Worm (Caenorhabditis elegans) whole organism, L1 larva: ENCODE data around the gene col-116.

Experiments
- C04F5.9 ChIP-seq: sonication (generic microtip); optimal IDR thresholded peaks from 2 replicates; lab custom pipeline; 2016; ENCODE audit warnings: missing genetic modification characterization, missing compliant biosample characterization
- C16A3.4 ChIP-seq: fragments of 150-350 bp; optimal IDR thresholded peaks from 2 replicates; lab custom pipeline; 2014; ENCODE audit warnings: missing biosample characterization, missing genetic modification characterization
- C34B4.2 ChIP-seq: sonication (generic microtip); optimal IDR thresholded peaks from 2 replicates; lab custom pipeline; 2017; ENCODE audit warnings: mild to moderate bottlenecking, missing genetic modification characterization, missing compliant biosample characterization
- Y116A8C.19 ChIP-seq: sonication (generic microtip); optimal IDR thresholded peaks from 2 replicates; lab custom pipeline; 2016; ENCODE audit warnings: missing compliant biosample characterization, missing genetic modification characterization, borderline replicate concordance
- alr-1 ChIP-seq: fragments of 200-800 bp; sonication (Bioruptor generic); optimal IDR thresholded peaks from 2 replicates; lab custom pipeline; 2018; ENCODE audit warnings: borderline replicate concordance, mild to moderate bottlenecking, missing genetic modification characterization, missing compliant biosample characterization
- aly-2 ChIP-seq: fragments of 150-350 bp; optimal IDR thresholded peaks from 2 replicates; lab custom pipeline; 2014; ENCODE audit warnings: missing biosample characterization, missing genetic modification characterization
- ceh-90 ChIP-seq: sonication (generic microtip); optimal IDR thresholded peaks from 2 replicates; lab custom pipeline; 2016; ENCODE audit warnings: missing genetic modification characterization, missing compliant biosample characterization
- ces-1 ChIP-seq: fragments of 150-350 bp; optimal IDR thresholded peaks from 2 replicates; lab custom pipeline; 2014; ENCODE audit warnings: missing biosample characterization, missing genetic modification reagents, missing genetic modification characterization
- dpl-1 ChIP-seq, 3 experiments: fragments of 150-350 bp in 2 of 3; sonication (generic microtip) in 1 of 3; optimal IDR thresholded peaks; 2 replicates each; lab custom pipeline; 2014 to 2017; ENCODE audit warnings: missing biosample characterization in 3 of 3, missing genetic modification characterization in 3 of 3, missing genetic modification reagents in 3 of 3
- efl-3 ChIP-seq: fragments of 200-800 bp; sonication (Bioruptor generic); optimal IDR thresholded peaks from 2 replicates; lab custom pipeline; 2018; ENCODE audit warnings: mild to moderate bottlenecking, missing genetic modification characterization, missing compliant biosample characterization
- egl-13 ChIP-seq: sonication (generic microtip); optimal IDR thresholded peaks from 2 replicates; lab custom pipeline; 2016; ENCODE audit warnings: missing genotype, missing genetic modification reagents, missing genetic modification characterization, missing compliant biosample characterization
- egl-27 ChIP-seq, 2 experiments: fragments of 150-350 bp in 1 of 2; sonication (generic microtip); optimal IDR thresholded peaks; 3 replicates each; lab custom pipeline; 2017 to 2018; ENCODE audit warnings: missing biosample characterization in 2 of 2, missing genetic modification characterization in 2 of 2, missing genetic modification reagents in 2 of 2
- elt-2 ChIP-seq: sonication (generic microtip); optimal IDR thresholded peaks from 2 replicates; lab custom pipeline; 2016; ENCODE audit warnings: missing genetic modification characterization, mild to moderate bottlenecking, inconsistent platforms, missing compliant biosample characterization, missing genetic modification reagents
- elt-3 ChIP-seq, 6 experiments: fragments of 150-350 bp in 1 of 6; sonication (generic microtip); optimal IDR thresholded peaks; 2 replicates each; lab custom pipeline; 2017 to 2018; ENCODE audit warnings: missing biosample characterization in 6 of 6, missing genetic modification characterization in 6 of 6, inconsistent platforms in 1 of 6
- fkh-4 ChIP-seq: sonication (generic microtip); optimal IDR thresholded peaks from 2 replicates; lab custom pipeline; 2016; ENCODE audit warnings: missing compliant biosample characterization, missing genetic modification characterization, borderline replicate concordance
- hlh-17 ChIP-seq: fragments of 200-800 bp; sonication (Bioruptor generic); optimal IDR thresholded peaks from 2 replicates; lab custom pipeline; 2018; ENCODE audit warnings: missing genetic modification characterization, mild to moderate bottlenecking, missing compliant biosample characterization, moderate library complexity, borderline replicate concordance
- irx-1 ChIP-seq: sonication (generic microtip); optimal IDR thresholded peaks from 2 replicates; lab custom pipeline; 2016; ENCODE audit warnings: missing genetic modification characterization, missing compliant biosample characterization
- isw-1 ChIP-seq: fragments of 200-800 bp; sonication (Bioruptor generic); IDR thresholded peaks from 2 replicates; pipeline ENCODE4 v1.3.6; 2022; ENCODE audit warnings: missing genetic modification characterization, missing compliant biosample characterization
- lin-14 ChIP-seq: fragments of 200-800 bp; sonication (Bioruptor generic); optimal IDR thresholded peaks from 2 replicates; lab custom pipeline; 2018; ENCODE audit warnings: mild to moderate bottlenecking, missing genetic modification characterization, moderate library complexity, missing compliant biosample characterization
- lin-35 ChIP-seq, 2 experiments: fragments of 150-350 bp; optimal IDR thresholded peaks; 2 replicates each; lab custom pipeline; 2014; ENCODE audit warnings: missing biosample characterization in 2 of 2, missing genetic modification characterization in 2 of 2, missing genetic modification reagents in 2 of 2
- lsy-2 ChIP-seq, 2 experiments: fragments of 150-350 bp; optimal IDR thresholded peaks; 2 replicates each; lab custom pipeline; 2014; ENCODE audit warnings: missing biosample characterization in 2 of 2, missing genetic modification characterization in 2 of 2
- mef-2 ChIP-seq: fragments of 150-350 bp; optimal IDR thresholded peaks from 2 replicates; lab custom pipeline; 2014; ENCODE audit warnings: missing biosample characterization, missing genetic modification characterization
- mep-1 ChIP-seq: fragments of 150-350 bp; optimal IDR thresholded peaks from 2 replicates; lab custom pipeline; 2014; ENCODE audit warnings: missing biosample characterization, missing genetic modification characterization
- nhr-20 ChIP-seq: sonication (generic microtip); optimal IDR thresholded peaks from 2 replicates; lab custom pipeline; 2016; ENCODE audit warnings: mild to moderate bottlenecking, missing genetic modification characterization, missing compliant biosample characterization
- nhr-47 ChIP-seq: sonication (generic microtip); optimal IDR thresholded peaks from 2 replicates; lab custom pipeline; 2016; ENCODE audit warnings: mild to moderate bottlenecking, missing genetic modification characterization, moderate library complexity, missing compliant biosample characterization
- nhr-84 ChIP-seq: sonication (generic microtip); optimal IDR thresholded peaks from 2 replicates; lab custom pipeline; 2017; ENCODE audit warnings: missing biosample characterization, missing genetic modification characterization
- nhr-90 ChIP-seq: sonication (generic microtip); optimal IDR thresholded peaks from 2 replicates; lab custom pipeline; 2016; ENCODE audit warnings: mild to moderate bottlenecking, missing genetic modification characterization, missing compliant biosample characterization; ENCODE audit not compliant: poor library complexity
- skn-1 ChIP-seq: fragments of 150-350 bp; optimal IDR thresholded peaks from 2 replicates; lab custom pipeline; 2014; ENCODE audit warnings: missing biosample characterization, missing genetic modification characterization
- snu-23 ChIP-seq: sonication (generic microtip); optimal IDR thresholded peaks from 2 replicates; lab custom pipeline; 2016; ENCODE audit warnings: missing genetic modification characterization, missing compliant biosample characterization
- sox-4 ChIP-seq: sonication (generic microtip); optimal IDR thresholded peaks from 2 replicates; lab custom pipeline; 2016; ENCODE audit warnings: missing genetic modification characterization, missing compliant biosample characterization
- sptf-1 ChIP-seq: fragments of 150-350 bp; optimal IDR thresholded peaks from 2 replicates; lab custom pipeline; 2014; ENCODE audit warnings: missing biosample characterization, missing genetic modification characterization
- swsn-7 ChIP-seq: sonication (generic microtip); optimal IDR thresholded peaks from 2 replicates; lab custom pipeline; 2016; ENCODE audit warnings: missing genetic modification characterization, missing compliant biosample characterization
- unc-130 ChIP-seq: fragments of 150-350 bp; optimal IDR thresholded peaks from 2 replicates; lab custom pipeline; 2017; ENCODE audit warnings: missing biosample characterization, missing genetic modification characterization, inconsistent platforms
- unc-30 ChIP-seq: sonication (generic microtip); optimal IDR thresholded peaks from 2 replicates; lab custom pipeline; 2017; ENCODE audit warnings: missing biosample characterization, missing genetic modification characterization
- unc-62 ChIP-seq: fragments of 150-350 bp; optimal IDR thresholded peaks from 2 replicates; lab custom pipeline; 2014; ENCODE audit warnings: missing biosample characterization, missing genetic modification reagents, missing genetic modification characterization
- xbp-1 ChIP-seq: sonication (generic microtip); optimal IDR thresholded peaks from 2 replicates; lab custom pipeline; 2016; ENCODE audit warnings: missing genetic modification characterization, missing compliant biosample characterization
- zip-4 ChIP-seq: fragments of 200-800 bp; sonication (Bioruptor generic); optimal IDR thresholded peaks from 2 replicates; lab custom pipeline; 2018; ENCODE audit warnings: mild to moderate bottlenecking, missing genetic modification characterization, moderate library complexity, missing compliant biosample characterization
- ztf-11 ChIP-seq, 2 experiments: sonication (generic microtip); optimal IDR thresholded peaks; 2 replicates each; lab custom pipeline; 2016 to 2017; ENCODE audit warnings: missing genetic modification characterization in 2 of 2, missing biosample characterization in 1 of 2, missing compliant biosample characterization in 1 of 2
- ztf-4 ChIP-seq: fragments of 150-350 bp; optimal IDR thresholded peaks from 2 replicates; lab custom pipeline; 2014; ENCODE audit warnings: missing biosample characterization, missing genetic modification characterization

The col-116 gene

DNA sequence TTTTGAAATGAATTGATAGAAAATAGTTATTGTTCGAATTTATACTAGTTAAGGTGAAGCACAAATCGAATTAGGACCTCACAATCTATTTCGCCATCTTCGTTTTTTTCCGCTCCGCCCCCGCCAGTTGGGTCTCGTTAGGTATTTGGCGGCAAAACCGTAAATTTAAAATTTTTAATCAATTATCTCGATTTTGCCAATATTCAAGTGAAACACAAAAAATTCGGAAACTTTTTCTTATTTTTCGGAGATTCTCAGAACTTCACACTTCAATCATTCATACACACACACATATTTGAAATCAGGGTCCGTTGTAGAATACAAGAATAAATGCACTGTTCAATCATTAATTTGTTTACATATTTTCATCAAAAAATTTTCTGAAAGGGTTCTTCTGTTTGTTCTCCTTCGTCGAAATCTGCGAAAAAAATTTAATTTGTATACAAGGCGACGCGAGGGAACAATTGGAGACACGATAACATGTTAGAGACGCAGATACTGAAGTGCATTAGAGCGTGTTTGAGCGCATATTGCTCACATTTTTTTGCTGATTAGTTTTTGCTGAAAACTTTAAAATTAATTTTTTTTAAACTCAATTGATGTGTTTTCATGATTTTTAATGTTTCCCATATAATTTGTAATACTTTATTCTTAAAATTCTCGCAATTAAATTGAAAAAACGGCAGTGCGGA lies 4.2 kb downstream of the col-116 start, which contains the start of gene D2096.5 (continued):
- TF ChIP-seq nhr-47 (tag; lab: Kevin White, UChicago) = no peak
- TF ChIP-seq ces-1 (GFP tag; lab: Kevin White, UChicago) = no peak
- TF ChIP-seq fkh-4 (tag; lab: Kevin White, UChicago) = no peak
- no peak for TF ChIP-seq swsn-7
- no peak for TF ChIP-seq C34B4.2
- TF ChIP-seq egl-13 (tag; lab: Kevin White, UChicago) = peak; percentile 34
- TF ChIP-seq mep-1 = no peak
- peak; percentile 13 for TF ChIP-seq xbp-1 (tag; lab: Kevin White, UChicago)
- TF ChIP-seq snu-23 = peak; percentile 20
- TF ChIP-seq sox-4 (tag; lab: Kevin White, UChicago) = no peak
- no peak for TF ChIP-seq elt-3 (tag; optimal IDR thresholded peaks at IDR 0.05; lab: Kevin White, UChicago)
- no peak for TF ChIP-seq unc-130 (tag; lab: Kevin White, UChicago)
- TF ChIP-seq C04F5.9 (tag; lab: Kevin White, UChicago) = no peak
- TF ChIP-seq zip-4 = no peak
- TF ChIP-seq irx-1 (tag; lab: Kevin White, UChicago) = no peak
- TF ChIP-seq lsy-2 (tag; optimal IDR thresholded peaks at IDR 0.05; lab: Kevin White, UChicago) = no peak
- no peak for TF ChIP-seq ceh-90 (tag; lab: Kevin White, UChicago)
- TF ChIP-seq ztf-11 (tag; optimal IDR thresholded peaks at IDR 0.05; lab: Kevin White, UChicago) = no peak
- peak in 1 of 3 experiments; percentile 46 for TF ChIP-seq dpl-1 (GFP tag; optimal IDR thresholded peaks at IDR 0.05; lab: Kevin White, UChicago)
- TF ChIP-seq unc-30 (tag; lab: Kevin White, UChicago) = no peak
- TF ChIP-seq efl-3 (GFP tag; lab: Kevin White, UChicago) = no peak
- peak; percentile 59 for TF ChIP-seq lin-14 (GFP tag; lab: Kevin White, UChicago)
- no peak for TF ChIP-seq hlh-17 (GFP tag; lab: Kevin White, UChicago)

- TF ChIP-seq ztf-4 (tag; lab: Kevin White, UChicago) (no peak), sptf-1 (tag; lab: Kevin White, UChicago) (no peak), nhr-20 (tag; lab: Kevin White, UChicago) (no peak)
Measured at ce11 chrIV:8360817-8361216, 5.1 kb downstream of the col-116 start, which contains the start of gene sqv-1. sqv-1 (plus strand) TSS chrIV:8361117.

ce11 chrIV:8363163-8363562 lies 7.5 kb downstream of the col-116 start, which contains the start of gene D2096.12:
D2096.12 (plus strand) TSS chrIV:8363463.
- no peak for TF ChIP-seq nhr-84 (tag; lab: Kevin White, UChicago)
- no peak for TF ChIP-seq C16A3.4 (tag; lab: Kevin White, UChicago)
- TF ChIP-seq mef-2 = no peak
- no peak for TF ChIP-seq skn-1
- TF ChIP-seq elt-3 (tag; optimal IDR thresholded peaks at IDR 0.05; lab: Kevin White, UChicago) = no peak
- TF ChIP-seq unc-62 (GFP tag; lab: Kevin White, UChicago) = no peak
- no peak for TF ChIP-seq nhr-90 (tag; lab: Kevin White, UChicago)
- TF ChIP-seq egl-27 (tag; optimal IDR thresholded peaks at IDR 0.05; lab: Kevin White, UChicago) = no peak
- no peak for TF ChIP-seq alr-1 (tag; lab: Kevin White, UChicago)
- no peak for TF ChIP-seq aly-2 (tag; lab: Kevin White, UChicago)
- TF ChIP-seq Y116A8C.19 (tag; lab: Kevin White, UChicago) = no peak

DNA sequence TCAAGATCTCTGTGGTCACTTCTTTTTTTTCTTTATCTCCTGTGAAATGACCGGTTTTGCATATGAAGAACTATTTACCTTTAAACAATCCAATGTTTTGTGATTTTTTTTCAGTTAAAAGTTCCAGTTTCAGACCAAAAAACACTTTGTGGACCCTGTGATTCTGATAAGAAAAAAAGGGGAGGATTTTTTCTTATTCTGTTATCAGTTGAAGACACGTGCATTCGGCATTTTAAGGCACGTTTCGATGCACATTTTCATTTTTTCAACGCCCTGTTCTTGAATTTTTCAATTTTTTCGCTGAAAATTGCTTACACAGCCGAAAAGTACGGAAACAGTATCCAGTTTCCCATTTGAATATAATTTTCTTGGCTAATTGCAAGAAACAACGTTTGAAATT lies 10.6 kb downstream of the col-116 start, which contains the start of gene aagr-1:
Gene aagr-1, plus strand, starts transcription at position 227 of the 400 bp plus-strand sequence.
- TF ChIP-seq irx-1 (tag; lab: Kevin White, UChicago) (no peak), elt-2 (tag; lab: Kevin White, UChicago) (peak; percentile 67), isw-1 (GFP tag; lab: Robert Waterston, UW) (no peak), lin-35 (GFP tag; optimal IDR thresholded peaks at IDR 0.05; lab: Kevin White, UChicago) (peak in 1 of 2 experiments; percentile 5)
